Worm (Caenorhabditis elegans) whole organism, L3 larva: Measurements from ENCODE around the gene lgc-44.

Source experiments
- R02D3.7 ChIP-seq: fragments of 150-350 bp; optimal IDR thresholded peaks from 2 replicates; lab custom pipeline; 2014; ENCODE audit warnings: missing biosample characterization, missing genetic modification characterization
- ZK546.5 ChIP-seq: sonication (generic microtip); optimal IDR thresholded peaks from 2 replicates; lab custom pipeline; 2017; ENCODE audit warnings: missing biosample characterization, missing genetic modification characterization
- aly-2 ChIP-seq: fragments of 150-350 bp; optimal IDR thresholded peaks from 2 replicates; lab custom pipeline; 2014; ENCODE audit warnings: missing biosample characterization, missing genetic modification characterization
- ama-1 ChIP-seq: fragments of 150-350 bp; optimal IDR thresholded peaks from 2 replicates; lab custom pipeline; 2018
- ceh-16 ChIP-seq: sonication (generic microtip); optimal IDR thresholded peaks from 2 replicates; lab custom pipeline; 2017; ENCODE audit warnings: missing biosample characterization, missing genetic modification characterization
- ceh-82 ChIP-seq: fragments of 150-350 bp; optimal IDR thresholded peaks from 2 replicates; lab custom pipeline; 2014; ENCODE audit warnings: missing biosample characterization, missing genetic modification characterization
- ceh-9 ChIP-seq: sonication (generic microtip); optimal IDR thresholded peaks from 2 replicates; lab custom pipeline; 2018; ENCODE audit warnings: missing biosample characterization, missing genetic modification characterization
- daf-12 ChIP-seq: fragments of 150-350 bp; optimal IDR thresholded peaks from 2 replicates; lab custom pipeline; 2014; ENCODE audit warnings: missing biosample characterization, missing genetic modification reagents, missing genetic modification characterization
- egl-27 ChIP-seq: sonication (generic microtip); optimal IDR thresholded peaks from 4 replicates; lab custom pipeline; 2017; ENCODE audit warnings: missing biosample characterization, missing genetic modification reagents, missing genetic modification characterization
- egl-5 ChIP-seq: fragments of 150-350 bp; optimal IDR thresholded peaks from 2 replicates; lab custom pipeline; 2017; ENCODE audit warnings: missing biosample characterization, missing genetic modification reagents, missing genetic modification characterization, inconsistent platforms
- elt-1 ChIP-seq: fragments of 150-350 bp; optimal IDR thresholded peaks from 2 replicates; lab custom pipeline; 2014; ENCODE audit warnings: missing biosample characterization, missing genetic modification characterization
- elt-2 ChIP-seq: sonication (generic microtip); optimal IDR thresholded peaks from 2 replicates; lab custom pipeline; 2016; ENCODE audit warnings: missing genetic modification reagents, mild to moderate bottlenecking, missing genetic modification characterization, missing compliant biosample characterization
- elt-3 ChIP-seq, 3 experiments: fragments of 150-350 bp in 1 of 3; sonication (generic microtip) in 2 of 3; optimal IDR thresholded peaks; 2 replicates in 2 of 3; 4 replicates in 1 of 3; lab custom pipeline; 2014 to 2017; ENCODE audit warnings: missing biosample characterization in 3 of 3, missing genetic modification characterization in 3 of 3
- fkh-2 ChIP-seq: fragments of 150-350 bp; optimal IDR thresholded peaks from 2 replicates; lab custom pipeline; 2014; ENCODE audit warnings: missing biosample characterization, missing genetic modification reagents, missing genetic modification characterization
- fos-1 ChIP-seq: fragments of 150-350 bp; optimal IDR thresholded peaks from 2 replicates; lab custom pipeline; 2014; ENCODE audit warnings: missing biosample characterization, missing genetic modification characterization
- hmg-11 ChIP-seq: sonication (generic microtip); optimal IDR thresholded peaks from 2 replicates; lab custom pipeline; 2016; ENCODE audit warnings: missing genetic modification characterization, missing compliant biosample characterization
- mdl-1 ChIP-seq: fragments of 150-350 bp; optimal IDR thresholded peaks from 2 replicates; lab custom pipeline; 2014; ENCODE audit warnings: missing biosample characterization, missing genetic modification characterization
- mml-1 ChIP-seq: fragments of 150-350 bp; sonication (generic microtip); optimal IDR thresholded peaks from 3 replicates; lab custom pipeline; 2014; ENCODE audit warnings: missing biosample characterization, missing genetic modification characterization
- nfya-1 ChIP-seq: sonication (generic microtip); optimal IDR thresholded peaks from 2 replicates; lab custom pipeline; 2017; ENCODE audit warnings: missing genetic modification characterization, mild to moderate bottlenecking, missing compliant biosample characterization, antibody characterized with exemption, moderate library complexity; ENCODE audit not compliant: insufficient read depth
- nhr-11 ChIP-seq: fragments of 150-350 bp; optimal IDR thresholded peaks from 2 replicates; lab custom pipeline; 2014; ENCODE audit warnings: missing biosample characterization, missing genetic modification characterization
- nhr-25 ChIP-seq: sonication (generic microtip); optimal IDR thresholded peaks from 2 replicates; lab custom pipeline; 2017; ENCODE audit warnings: missing biosample characterization, missing genetic modification characterization
- nhr-43 ChIP-seq: sonication (generic microtip); optimal IDR thresholded peaks from 2 replicates; lab custom pipeline; 2016; ENCODE audit warnings: mild to moderate bottlenecking, missing genetic modification characterization, missing compliant biosample characterization; ENCODE audit not compliant: poor library complexity, severe bottlenecking
- nhr-67 ChIP-seq: fragments of 150-350 bp; optimal IDR thresholded peaks from 2 replicates; lab custom pipeline; 2014; ENCODE audit warnings: missing biosample characterization, missing genetic modification characterization
- nhr-76 ChIP-seq: fragments of 150-350 bp; sonication (generic microtip); optimal IDR thresholded peaks from 5 replicates; lab custom pipeline; 2014; ENCODE audit warnings: missing biosample characterization, missing genetic modification characterization
- nhr-77 ChIP-seq: fragments of 150-350 bp; optimal IDR thresholded peaks from 2 replicates; lab custom pipeline; 2014; ENCODE audit warnings: missing biosample characterization, missing genetic modification characterization
- pha-4 ChIP-seq: fragments of 150-350 bp; optimal IDR thresholded peaks from 2 replicates; lab custom pipeline; 2014; ENCODE audit warnings: missing biosample characterization, missing genetic modification reagents, missing genetic modification characterization
- pqm-1 ChIP-seq: fragments of 150-350 bp; optimal IDR thresholded peaks from 2 replicates; lab custom pipeline; 2017; ENCODE audit warnings: missing biosample characterization, missing genetic modification characterization, inconsistent platforms
- skn-1 ChIP-seq: fragments of 150-350 bp; optimal IDR thresholded peaks from 2 replicates; lab custom pipeline; 2014; ENCODE audit warnings: missing biosample characterization, missing genetic modification characterization
- tbx-2 ChIP-seq: sonication (generic microtip); optimal IDR thresholded peaks from 2 replicates; lab custom pipeline; 2016; ENCODE audit warnings: mild to moderate bottlenecking, missing genetic modification characterization, missing compliant biosample characterization
- zag-1 ChIP-seq: fragments of 150-350 bp; optimal IDR thresholded peaks from 2 replicates; lab custom pipeline; 2014; ENCODE audit warnings: missing biosample characterization, missing genetic modification characterization

lgc-44 gene

DNA sequence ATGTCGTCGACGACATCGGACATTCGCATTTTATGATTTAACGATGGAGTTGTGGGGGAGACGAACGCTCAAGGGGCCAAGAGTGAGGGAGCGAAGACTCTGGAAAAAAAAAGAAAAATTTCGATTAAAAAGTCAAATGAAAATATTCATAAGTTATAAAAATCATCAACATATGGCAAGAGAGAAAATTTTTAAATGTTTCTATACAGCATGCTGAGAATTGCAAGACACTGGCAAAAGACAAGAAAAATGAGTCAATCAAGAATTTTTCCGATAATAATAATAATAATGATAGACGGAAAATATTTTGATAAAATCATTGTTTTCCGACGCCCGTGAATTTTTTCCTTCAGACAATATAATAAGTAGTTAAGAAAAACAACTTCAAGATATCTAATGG lies 35.2 kb downstream of the lgc-44 start, which contains the start of gene sipa-1:
Gene sipa-1, minus strand, starts transcription at position 101 of the 400 bp plus-strand sequence.
- TF ChIP-seq nhr-77 (no peak), pqm-1 (tag; lab: Kevin White, UChicago) (no peak), nfya-1 (no peak), zag-1 (tag; lab: Kevin White, UChicago) (no peak), mml-1 (tag; lab: Kevin White, UChicago) (no peak), nhr-11 (tag; lab: Kevin White, UChicago) (no peak), nhr-25 (tag; lab: Kevin White, UChicago) (no peak), nhr-43 (tag; lab: Kevin White, UChicago) (no peak), ceh-16 (tag; lab: Kevin White, UChicago) (no peak), skn-1 (tag; lab: Kevin White, UChicago) (no peak), ceh-82 (tag; lab: Kevin White, UChicago) (no peak), aly-2 (no peak), fkh-2 (no peak), elt-1 (no peak), hmg-11 (tag; lab: Kevin White, UChicago) (no peak), egl-27 (tag; lab: Kevin White, UChicago) (no peak), mdl-1 (tag; lab: Kevin White, UChicago) (no peak), pha-4 (no peak)

DNA sequence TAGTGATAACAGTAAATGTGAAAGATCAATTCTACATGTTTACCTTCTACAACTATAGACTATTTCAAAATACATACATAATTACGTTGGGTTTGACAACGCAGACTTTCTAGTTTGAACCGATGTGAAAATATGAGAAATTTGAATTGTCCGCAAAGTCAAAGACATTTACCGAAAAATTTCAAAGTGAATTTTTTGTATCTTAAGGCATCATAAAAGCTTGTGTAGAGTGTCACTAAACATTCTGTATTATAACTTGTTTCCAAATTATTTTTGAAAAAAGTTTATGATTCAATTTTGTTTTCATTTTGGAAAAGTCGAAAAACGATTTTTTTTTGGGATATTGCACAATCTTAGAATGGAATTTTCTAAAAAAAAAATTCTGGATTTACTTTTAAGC lies 36.8 kb downstream of the lgc-44 start:
- TF ChIP-seq pha-4 (no peak), nhr-43 (tag; lab: Kevin White, UChicago) (no peak), egl-5 (no peak), ceh-9 (tag; lab: Kevin White, UChicago) (no peak), nhr-76 (tag; lab: Kevin White, UChicago) (no peak), daf-12 (no peak), ZK546.5 (tag; lab: Kevin White, UChicago) (no peak), R02D3.7 (tag; lab: Kevin White, UChicago) (no peak)

DNA sequence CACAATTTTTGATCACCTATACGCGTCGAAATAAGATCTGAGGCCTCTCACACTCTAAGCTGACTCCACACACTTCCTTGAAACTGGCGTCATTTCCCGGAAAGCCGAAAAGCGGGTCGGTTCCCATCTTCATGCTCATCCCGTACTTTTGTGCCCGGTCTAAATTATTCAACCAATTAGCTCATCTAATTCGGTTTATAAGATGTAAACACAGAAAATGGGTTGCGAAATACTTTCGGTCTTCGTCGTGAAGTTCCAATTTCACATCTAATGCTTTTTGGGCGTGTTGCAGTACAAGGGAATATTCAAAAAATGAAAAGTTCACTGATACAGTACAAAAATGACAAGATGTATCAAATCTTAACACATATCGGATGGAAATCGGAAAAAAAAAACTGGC lies 41.3 kb downstream of the lgc-44 start:
- no peak for TF ChIP-seq fos-1 (tag; lab: Kevin White, UChicago)
- no peak for TF ChIP-seq mml-1 (tag; lab: Kevin White, UChicago)
- no peak for TF ChIP-seq pha-4
- TF ChIP-seq egl-27 (tag; lab: Kevin White, UChicago) = no peak
- TF ChIP-seq elt-3 (tag; optimal IDR thresholded peaks at IDR 0.05; lab: Kevin White, UChicago) = no peak

DNA sequence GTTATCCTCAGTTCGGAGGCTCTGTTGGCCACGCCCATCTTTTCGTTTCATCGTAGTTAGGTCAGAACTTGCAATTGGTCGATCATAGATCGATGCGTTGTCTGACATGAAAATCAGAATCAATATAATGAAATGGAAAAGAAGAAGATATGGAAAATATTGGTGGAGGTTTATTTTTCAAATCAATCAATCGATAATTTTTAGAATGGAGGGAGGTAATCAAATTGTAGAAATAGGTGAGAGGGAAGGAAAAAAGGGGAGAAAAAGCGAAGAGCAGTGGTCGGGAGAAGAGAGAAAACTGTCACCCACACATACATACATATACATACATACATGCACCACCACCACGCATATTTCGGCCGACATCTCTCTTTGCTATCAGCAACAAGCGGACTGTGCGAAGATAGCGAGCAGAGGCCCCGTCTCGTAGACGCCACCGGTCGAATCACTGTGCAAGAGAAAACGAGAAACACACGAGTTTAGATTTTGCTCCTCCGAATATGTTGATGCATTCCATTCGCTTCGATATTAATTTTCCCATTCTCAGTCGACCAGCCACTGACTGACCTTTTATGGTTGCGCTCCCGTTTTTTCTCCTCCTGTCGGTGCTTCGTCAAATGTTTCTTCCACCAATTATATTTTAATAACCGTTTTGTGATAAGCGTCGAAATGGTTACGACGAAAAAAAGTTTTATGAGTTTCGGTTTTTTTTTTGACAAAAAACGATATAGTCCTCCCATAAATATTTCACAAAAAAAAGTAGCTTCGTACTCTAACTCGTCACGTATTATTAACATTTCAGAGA lies 43.0 kb downstream of the lgc-44 start, which contains the start of gene F35B12.10:
Gene F35B12.10, minus strand, starts transcription at position 51 of the 805 bp plus-strand sequence.
- peak; percentile 59 for TF ChIP-seq pqm-1 (tag; lab: Kevin White, UChicago)
- no peak for TF ChIP-seq ceh-82 (tag; lab: Kevin White, UChicago)
- TF ChIP-seq elt-2 (tag; lab: Kevin White, UChicago) = peak; percentile 92
- TF ChIP-seq fkh-2 = no peak

DNA sequence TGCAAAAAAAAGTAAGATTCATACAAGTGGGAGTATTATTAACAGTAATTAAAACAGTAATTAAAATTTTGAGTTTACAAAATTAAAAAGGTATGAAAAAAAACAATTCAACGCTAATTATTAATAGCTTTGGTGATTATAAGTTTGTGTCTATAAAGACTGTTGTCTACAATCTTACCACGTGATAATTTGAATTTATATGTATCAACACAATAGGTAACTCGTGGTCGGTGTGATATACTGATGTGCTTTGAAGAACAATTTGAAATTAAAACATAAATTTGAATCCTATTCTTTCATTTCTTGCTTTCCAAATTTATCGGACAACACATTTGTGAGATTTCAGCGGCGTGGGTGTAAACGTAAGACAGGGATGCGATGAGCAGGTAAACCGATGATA lies 44.6 kb downstream of the lgc-44 start:
- TF ChIP-seq R02D3.7 (tag; lab: Kevin White, UChicago) (no peak), zag-1 (tag; lab: Kevin White, UChicago) (no peak), elt-2 (tag; lab: Kevin White, UChicago) (peak; percentile 25), pha-4 (peak; percentile 15)

DNA sequence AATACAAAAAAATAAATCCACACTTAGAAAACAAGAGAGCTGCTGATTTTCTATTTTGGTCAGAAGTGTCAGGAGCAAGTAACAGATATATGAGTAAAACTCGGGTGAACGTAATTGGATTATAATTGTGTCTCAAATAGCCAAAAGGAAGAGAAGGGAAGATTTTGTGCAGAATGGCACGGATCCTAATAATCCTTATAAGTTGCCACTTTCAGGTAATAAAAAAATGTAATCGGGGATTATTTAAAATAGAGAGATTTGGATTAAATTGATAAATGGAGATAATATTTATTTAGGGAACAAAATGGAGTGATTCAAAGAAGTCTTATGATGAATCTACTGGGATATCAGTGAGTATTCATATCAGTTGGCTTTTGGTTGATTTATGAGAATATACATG lies 47.4 kb downstream of the lgc-44 start:
- TF ChIP-seq tbx-2 (tag; lab: Kevin White, UChicago) (no peak), nhr-67 (no peak), aly-2 (no peak), pha-4 (no peak), skn-1 (tag; lab: Kevin White, UChicago) (no peak), ama-1 (lab: Kevin White, UChicago) (no peak), nhr-25 (tag; lab: Kevin White, UChicago) (no peak)
- TF ChIP-seq, all 47 proteins: peak for 0
